Worm (Caenorhabditis elegans): Measurements from ENCODE around the gene EGAP2.2.

ce11 chrII:5211970-5212369 is 17.7 kb upstream of the EGAP2.2 start, which contains the start of gene C34F11.2:
- TF ChIP-seq nhr-25 (tag; optimal IDR thresholded peaks at IDR 0.05): no peak
- TF ChIP-seq fkh-10 (GFP tag; optimal IDR thresholded peaks at IDR 0.05): no peak
